Worm (Caenorhabditis elegans): Measurements from ENCODE around the gene pigk-1.

- TF ChIP-seq Y48G9A.11 (GFP tag; IDR thresholded peaks at IDR 0.05): no peak
- no peak for TF ChIP-seq nhr-11 (tag; optimal IDR thresholded peaks at IDR 0.05)
- TF ChIP-seq attf-4 (tag; optimal IDR thresholded peaks at IDR 0.05): no peak
- TF ChIP-seq zag-1 (tag; optimal IDR thresholded peaks at IDR 0.05): no peak
- TF ChIP-seq nhr-28 (tag; optimal IDR thresholded peaks at IDR 0.05): no peak
These were observed 14.9 kb upstream of the pigk-1 start, which contains the start of gene spo-11 for ce11 chrIV:11124674-11125073.
